Fruit fly (Drosophila melanogaster) whole organism, prepupa: Measurements from ENCODE around the gene sti.

Experiments used
- Blimp-1 ChIP-seq: fragments of 200-800 bp; sonication (Bioruptor generic); optimal IDR thresholded peaks from 3 replicates; lab custom pipeline; 2017; ENCODE audit warnings: missing biosample characterization, missing genetic modification characterization, mild to moderate bottlenecking, moderate library complexity, missing genetic modification reagents
- CG10631 ChIP-seq: fragments of 200-800 bp; sonication (Bioruptor generic); optimal IDR thresholded peaks from 2 replicates; lab custom pipeline; 2016; ENCODE audit warnings: missing biosample characterization, missing genetic modification characterization
- CG10669 ChIP-seq: fragments of 200-800 bp; sonication (Bioruptor generic); optimal IDR thresholded peaks from 3 replicates; lab custom pipeline; 2018; ENCODE audit warnings: missing biosample characterization, mild to moderate bottlenecking, missing genetic modification characterization, moderate library complexity
- CG11294 ChIP-seq: fragments of 200-800 bp; sonication (Bioruptor generic); IDR thresholded peaks from 2 replicates; pipeline ENCODE4 v1.3.6; 2022; ENCODE audit warnings: missing biosample characterization, missing genetic modification characterization
- CG11762 ChIP-seq: fragments of 200-800 bp; sonication (Bioruptor generic); optimal IDR thresholded peaks from 3 replicates; lab custom pipeline; 2016; ENCODE audit warnings: missing biosample characterization, missing genetic modification characterization; ENCODE audit not compliant: insufficient read depth
- CG11902 ChIP-seq: fragments of 200-800 bp; sonication (Bioruptor generic); optimal IDR thresholded peaks from 3 replicates; lab custom pipeline; 2016; ENCODE audit warnings: missing biosample characterization, missing genetic modification characterization
- CG15336 ChIP-seq: fragments of 200-800 bp; sonication (Bioruptor generic); IDR thresholded peaks from 2 replicates; pipeline ENCODE4 v1.3.6; 2022; ENCODE audit warnings: missing biosample characterization, missing genetic modification characterization
- CG1621 ChIP-seq: fragments of 200-800 bp; sonication (Bioruptor generic); optimal IDR thresholded peaks from 3 replicates; lab custom pipeline; 2018; ENCODE audit warnings: missing biosample characterization, mild to moderate bottlenecking, missing genetic modification characterization
- CG16779 ChIP-seq: fragments of 200-800 bp; sonication (Bioruptor generic); optimal IDR thresholded peaks from 3 replicates; lab custom pipeline; 2017; ENCODE audit warnings: missing biosample characterization, mild to moderate bottlenecking, missing genetic modification characterization
- CG3032 ChIP-seq: fragments of 200-800 bp; optimal IDR thresholded peaks from 2 replicates; lab custom pipeline; 2019; ENCODE audit warnings: missing biosample characterization, mild to moderate bottlenecking, missing genetic modification characterization, moderate library complexity
- CG31627 ChIP-seq: fragments of 200-800 bp; sonication (Bioruptor generic); optimal IDR thresholded peaks from 3 replicates; lab custom pipeline; 2016; ENCODE audit warnings: missing biosample characterization, missing genetic modification characterization
- CG32006 ChIP-seq: fragments of 200-800 bp; sonication (Bioruptor generic); optimal IDR thresholded peaks from 3 replicates; lab custom pipeline; 2017; ENCODE audit warnings: missing biosample characterization, mild to moderate bottlenecking, missing genetic modification characterization
- CG34406 ChIP-seq: fragments of 200-800 bp; sonication (Bioruptor generic); optimal IDR thresholded peaks from 3 replicates; lab custom pipeline; 2016; ENCODE audit warnings: missing biosample characterization, missing genetic modification characterization
- CG3919 ChIP-seq: fragments of 200-800 bp; sonication (Bioruptor generic); optimal IDR thresholded peaks from 3 replicates; lab custom pipeline; 2016; ENCODE audit warnings: missing biosample characterization, missing genetic modification characterization
- CG6163 ChIP-seq: fragments of 200-800 bp; sonication (Bioruptor generic); IDR thresholded peaks from 3 replicates; pipeline ENCODE4 v1.3.6; 2022; ENCODE audit warnings: missing biosample characterization, missing genetic modification characterization
- CG6276 ChIP-seq: fragments of 200-800 bp; sonication (Bioruptor generic); optimal IDR thresholded peaks from 2 replicates; lab custom pipeline; 2017; ENCODE audit warnings: missing biosample characterization, mild to moderate bottlenecking, missing genetic modification characterization
- CG6792 ChIP-seq: fragments of 200-800 bp; sonication (Bioruptor generic); optimal IDR thresholded peaks from 3 replicates; lab custom pipeline; 2016; ENCODE audit warnings: missing biosample characterization, missing genetic modification characterization
- CG6808 ChIP-seq: fragments of 200-800 bp; sonication (Bioruptor generic); optimal IDR thresholded peaks from 3 replicates; lab custom pipeline; 2017; ENCODE audit warnings: missing biosample characterization, missing genetic modification characterization, mild to moderate bottlenecking, moderate library complexity, missing genetic modification reagents
- CG6854 ChIP-seq: fragments of 200-800 bp; sonication (Bioruptor generic); optimal IDR thresholded peaks from 2 replicates; lab custom pipeline; 2017; ENCODE audit warnings: missing biosample characterization, mild to moderate bottlenecking, missing genetic modification characterization
- CG8319 ChIP-seq: fragments of 200-800 bp; sonication (Bioruptor generic); optimal IDR thresholded peaks from 3 replicates; lab custom pipeline; 2016; ENCODE audit warnings: missing biosample characterization, missing genetic modification characterization
- Eip75B ChIP-seq: fragments of 200-800 bp; sonication (Bioruptor generic); optimal IDR thresholded peaks from 3 replicates; lab custom pipeline; 2016; ENCODE audit warnings: missing biosample characterization, missing genetic modification characterization
- Eip78C ChIP-seq: fragments of 200-800 bp; sonication (Bioruptor generic); peaks from one replicate; lab custom pipeline; 2016; ENCODE audit warnings: missing biosample characterization, missing genetic modification characterization
- Ets21C ChIP-seq: fragments of 200-800 bp; sonication (Bioruptor generic); optimal IDR thresholded peaks from 3 replicates; lab custom pipeline; 2016; ENCODE audit warnings: missing biosample characterization, missing genetic modification characterization
- Ets96B ChIP-seq: fragments of 200-800 bp; optimal IDR thresholded peaks from 2 replicates; lab custom pipeline; 2019; ENCODE audit warnings: missing biosample characterization, mild to moderate bottlenecking, missing genetic modification characterization, moderate library complexity
- Gug ChIP-seq: fragments of 200-800 bp; sonication (Bioruptor generic); IDR thresholded peaks from 2 replicates; pipeline ENCODE4 v1.3.6; 2022; ENCODE audit warnings: missing biosample characterization, missing genetic modification characterization
- Hr39 ChIP-seq: fragments of 200-800 bp; sonication (Bioruptor generic); optimal IDR thresholded peaks from 2 replicates; lab custom pipeline; 2016; ENCODE audit warnings: missing biosample characterization, missing genetic modification characterization
- Hr4 ChIP-seq: fragments of 200-800 bp; sonication (Bioruptor generic); optimal IDR thresholded peaks from 3 replicates; lab custom pipeline; 2016; ENCODE audit warnings: missing biosample characterization, missing genetic modification characterization
- Lpt ChIP-seq: fragments of 200-800 bp; sonication (Bioruptor generic); optimal IDR thresholded peaks from 3 replicates; lab custom pipeline; 2016; ENCODE audit warnings: missing biosample characterization, missing genetic modification characterization
- Met ChIP-seq: fragments of 200-800 bp; sonication (Bioruptor generic); optimal IDR thresholded peaks from 3 replicates; lab custom pipeline; 2016; ENCODE audit warnings: missing biosample characterization, missing genetic modification characterization
- OdsH ChIP-seq: fragments of 200-800 bp; sonication (Bioruptor generic); optimal IDR thresholded peaks from 3 replicates; lab custom pipeline; 2016; ENCODE audit warnings: missing biosample characterization, missing genetic modification characterization
- Sox102F ChIP-seq: fragments of 200-800 bp; sonication (Bioruptor generic); optimal IDR thresholded peaks from 2 replicates; lab custom pipeline; 2016; ENCODE audit warnings: missing biosample characterization, mild to moderate bottlenecking, missing genetic modification characterization
- Sox15 ChIP-seq: fragments of 200-800 bp; sonication (Bioruptor generic); optimal IDR thresholded peaks from 3 replicates; lab custom pipeline; 2016; ENCODE audit warnings: missing biosample characterization, missing genetic modification characterization
- achi ChIP-seq: fragments of 200-800 bp; sonication (Bioruptor generic); optimal IDR thresholded peaks from 3 replicates; lab custom pipeline; 2016; ENCODE audit warnings: missing biosample characterization, missing genetic modification characterization
- acj6 ChIP-seq: fragments of 200-800 bp; sonication (Bioruptor generic); optimal IDR thresholded peaks from 3 replicates; lab custom pipeline; 2016; ENCODE audit warnings: missing biosample characterization, missing genetic modification characterization
- dac ChIP-seq: fragments of 200-800 bp; sonication (Bioruptor generic); optimal IDR thresholded peaks from 2 replicates; lab custom pipeline; 2017; ENCODE audit warnings: missing biosample characterization, mild to moderate bottlenecking, missing genetic modification characterization
- eg ChIP-seq: fragments of 200-800 bp; sonication (Bioruptor generic); IDR thresholded peaks from 3 replicates; pipeline ENCODE4 v1.3.6; 2022; ENCODE audit warnings: missing biosample characterization, missing genetic modification characterization
- esn ChIP-seq: fragments of 200-800 bp; sonication (Bioruptor generic); optimal IDR thresholded peaks from 2 replicates; lab custom pipeline; 2016; ENCODE audit warnings: missing biosample characterization, mild to moderate bottlenecking, missing genetic modification characterization, moderate library complexity
- fd59A ChIP-seq: fragments of 200-800 bp; sonication (Bioruptor generic); optimal IDR thresholded peaks from 2 replicates; lab custom pipeline; 2017; ENCODE audit warnings: missing biosample characterization, mild to moderate bottlenecking, missing genetic modification characterization, missing genetic modification reagents
- fd85E ChIP-seq: fragments of 200-800 bp; sonication (Bioruptor generic); optimal IDR thresholded peaks from 3 replicates; lab custom pipeline; 2016; ENCODE audit warnings: missing biosample characterization, missing genetic modification characterization
- fkh ChIP-seq: fragments of 200-800 bp; sonication (Bioruptor generic); optimal IDR thresholded peaks from 3 replicates; lab custom pipeline; 2017; ENCODE audit warnings: missing biosample characterization, mild to moderate bottlenecking, missing genetic modification characterization, moderate library complexity
- lz ChIP-seq: fragments of 200-800 bp; sonication (Bioruptor generic); optimal IDR thresholded peaks from 3 replicates; lab custom pipeline; 2016; ENCODE audit warnings: missing biosample characterization, missing genetic modification characterization
- net ChIP-seq: fragments of 200-800 bp; sonication (Bioruptor generic); optimal IDR thresholded peaks from 3 replicates; lab custom pipeline; 2016; ENCODE audit warnings: missing biosample characterization, missing genetic modification characterization
- pdm3 ChIP-seq: fragments of 200-800 bp; sonication (Bioruptor generic); optimal IDR thresholded peaks from 3 replicates; lab custom pipeline; 2016; ENCODE audit warnings: missing biosample characterization, missing genetic modification characterization
- salr ChIP-seq, 2 experiments: fragments of 200-800 bp; sonication (Bioruptor generic); optimal IDR thresholded peaks; 3 replicates each; lab custom pipeline; 2016 to 2018; ENCODE audit warnings: missing biosample characterization in 2 of 2, missing genetic modification characterization in 2 of 2, mild to moderate bottlenecking in 1 of 2
- spab ChIP-seq: fragments of 200-800 bp; sonication (Bioruptor generic); optimal IDR thresholded peaks from 2 replicates; lab custom pipeline; 2017; ENCODE audit warnings: missing biosample characterization, mild to moderate bottlenecking, missing genetic modification characterization, missing genetic modification reagents
- ss ChIP-seq, 2 experiments: fragments of 200-800 bp; sonication (Bioruptor generic); optimal IDR thresholded peaks; 2 replicates in 1 of 2; 3 replicates in 1 of 2; lab custom pipeline; 2017 to 2018; ENCODE audit warnings: mild to moderate bottlenecking in 2 of 2, missing biosample characterization in 2 of 2, missing genetic modification characterization in 2 of 2, moderate library complexity in 1 of 2
- svp ChIP-seq: fragments of 200-800 bp; sonication (Bioruptor generic); peaks from one replicate; lab custom pipeline; 2016; ENCODE audit warnings: missing biosample characterization, missing genetic modification characterization
- topi ChIP-seq: fragments of 200-800 bp; sonication (Bioruptor generic); optimal IDR thresholded peaks from 3 replicates; lab custom pipeline; 2016; ENCODE audit warnings: missing biosample characterization, missing genetic modification characterization
- vri ChIP-seq: fragments of 200-800 bp; sonication (Bioruptor generic); optimal IDR thresholded peaks from 3 replicates; lab custom pipeline; 2016; ENCODE audit warnings: missing biosample characterization, mild to moderate bottlenecking, missing genetic modification characterization

The sti gene

dm6 chr3L:12530044-12530443 lies 15.4 kb upstream of the sti start, which contains the start of gene nst:
TSS of gene nst (minus strand) at chr3L:12530171.
- TF ChIP-seq Sox15 (GFP tag; lab: Kevin White, UChicago) (no peak), CG11762 (no peak), CG31627 (GFP tag; lab: Kevin White, UChicago) (no peak), CG1621 (tag; lab: Kevin White, UChicago) (peak; percentile 90), fkh (GFP tag; lab: Kevin White, UChicago) (no peak), Eip75B (GFP tag; lab: Kevin White, UChicago) (no peak), Sox102F (GFP tag; lab: Kevin White, UChicago) (no peak), CG3919 (no peak), acj6 (peak; percentile 2), Gug (GFP tag; lab: Robert Waterston, UW) (no peak), eg (no peak), CG6276 (GFP tag; lab: Kevin White, UChicago) (no peak), CG11902 (GFP tag; lab: Kevin White, UChicago) (no peak), OdsH (GFP tag; lab: Kevin White, UChicago) (peak; percentile 3), CG6854 (GFP tag; lab: Kevin White, UChicago) (no peak), fd85E (GFP tag; lab: Kevin White, UChicago) (no peak), Lpt (no peak), CG34406 (GFP tag; lab: Kevin White, UChicago) (no peak), CG3032 (no peak), fd59A (GFP tag; lab: Kevin White, UChicago) (no peak), topi (GFP tag; lab: Kevin White, UChicago) (no peak), CG16779 (tag; lab: Kevin White, UChicago) (no peak), Met (peak; percentile 18), net (no peak), svp (peak; percentile 87), achi (GFP tag; lab: Kevin White, UChicago) (no peak), Ets21C (GFP tag; lab: Kevin White, UChicago) (no peak), salr (GFP tag; optimal IDR thresholded peaks at IDR 0.05; lab: Kevin White, UChicago) (no peak), CG15336 (no peak), CG10669 (GFP tag; lab: Kevin White, UChicago) (no peak), esn (peak; percentile 24), Eip78C (GFP tag; lab: Kevin White, UChicago) (peak; percentile 48), CG10631 (GFP tag; lab: Kevin White, UChicago) (no peak), CG6163 (GFP tag; lab: Robert Waterston, UW) (no peak), vri (GFP tag; lab: Kevin White, UChicago) (no peak), CG32006 (GFP tag; lab: Kevin White, UChicago) (no peak), dac (no peak), spab (no peak), Ets96B (tag; lab: Kevin White, UChicago) (no peak), ss (GFP tag; optimal IDR thresholded peaks at IDR 0.05; lab: Kevin White, UChicago) (no peak), Hr4 (GFP tag; lab: Kevin White, UChicago) (no peak), lz (GFP tag; lab: Kevin White, UChicago) (peak; percentile 7)
- TF ChIP-seq, all 60 proteins: peak for 8

- TF ChIP-seq CG8319 (GFP tag; lab: Kevin White, UChicago), result peak; percentile 21
- peak; percentile 40 for TF ChIP-seq CG16779 (tag; lab: Kevin White, UChicago)
- TF ChIP-seq Blimp-1 (GFP tag; lab: Kevin White, UChicago), result no peak
- TF ChIP-seq CG6808 (GFP tag; lab: Kevin White, UChicago), result peak; percentile 51
- TF ChIP-seq CG3919, result peak; percentile 67
- TF ChIP-seq Lpt, result peak; percentile 40
- peak; percentile 43 to 45 for TF ChIP-seq ss (GFP tag; optimal IDR thresholded peaks at IDR 0.05; lab: Kevin White, UChicago)
- peak; percentile 70 for TF ChIP-seq pdm3 (GFP tag; lab: Kevin White, UChicago)
- peak; percentile 46 for TF ChIP-seq CG3032
- peak; percentile 79 for TF ChIP-seq esn
- TF ChIP-seq Sox15 (GFP tag; lab: Kevin White, UChicago), result no peak
- no peak for TF ChIP-seq svp
- peak; percentile 47 for TF ChIP-seq dac
- no peak for TF ChIP-seq CG6276 (GFP tag; lab: Kevin White, UChicago)
- TF ChIP-seq CG6792, result peak; percentile 63
- no peak for TF ChIP-seq fkh (GFP tag; lab: Kevin White, UChicago)
- TF ChIP-seq Hr39 (GFP tag; lab: Kevin White, UChicago), result peak; percentile 74
- TF ChIP-seq CG11294 (GFP tag; lab: Robert Waterston, UW), result peak; percentile 64
- peak; percentile 72 for TF ChIP-seq OdsH (GFP tag; lab: Kevin White, UChicago)
- peak; percentile 69 for TF ChIP-seq acj6
- TF ChIP-seq Met, result peak; percentile 74
- peak; percentile 18 for TF ChIP-seq CG11902 (GFP tag; lab: Kevin White, UChicago)
These were observed 14.9 kb upstream of the sti start for dm6 chr3L:12529431-12530007.
